Worm (Caenorhabditis elegans) whole organism, L4 larva: ENCODE results near the gene tag-89.
A peak's percentile ranks its signal among the peaks of the same experiment; 100 is the strongest.

Experiments used
- F10B5.3 ChIP-seq: sonication (generic microtip); optimal IDR thresholded peaks from 2 replicates; lab custom pipeline; 2016; ENCODE audit warnings: mild to moderate bottlenecking, missing genetic modification characterization, missing compliant biosample characterization
- F26F4.8 ChIP-seq: fragments of 200-800 bp; sonication (Bioruptor generic); conservative IDR thresholded peaks from 2 replicates; pipeline ENCODE4 v1.3.6; 2022; ENCODE audit warnings: missing genetic modification characterization, missing compliant biosample characterization
- F44E2.7 ChIP-seq: fragments of 200-800 bp; sonication (Bioruptor generic); IDR thresholded peaks from 2 replicates; pipeline ENCODE4 v2.1.2; 2022; ENCODE audit warnings: missing genetic modification characterization, missing compliant biosample characterization
- Y105C5A.15 ChIP-seq: fragments of 200-800 bp; sonication (Bioruptor generic); IDR thresholded peaks from 2 replicates; pipeline ENCODE4 v1.3.6; 2022; ENCODE audit warnings: missing genetic modification characterization, missing compliant biosample characterization
- Y48G9A.11 ChIP-seq: fragments of 200-800 bp; sonication (Bioruptor generic); IDR thresholded peaks from 2 replicates; pipeline ENCODE4 v1.3.6; 2022; ENCODE audit warnings: missing genetic modification reagents, missing genetic modification characterization, missing compliant biosample characterization
- ZK337.2 ChIP-seq: fragments of 200-800 bp; sonication (Bioruptor generic); IDR thresholded peaks from 2 replicates; pipeline ENCODE4 v1.3.6; 2022; ENCODE audit warnings: missing genetic modification reagents, missing genetic modification characterization, missing compliant biosample characterization
- ZK546.5 ChIP-seq, 2 experiments: sonication (generic microtip); optimal IDR thresholded peaks; 2 replicates each; lab custom pipeline; 2017; ENCODE audit warnings: missing biosample characterization in 2 of 2, missing genetic modification characterization in 2 of 2
- aha-1 ChIP-seq: fragments of 150-350 bp; peaks from one replicate; lab custom pipeline; 2014; ENCODE audit warnings: missing biosample characterization, missing genetic modification characterization
- arid-1 ChIP-seq: fragments of 200-800 bp; sonication (Bioruptor generic); conservative IDR thresholded peaks from 2 replicates; pipeline ENCODE4 v1.3.6; 2022; ENCODE audit warnings: missing genetic modification reagents, missing genetic modification characterization, missing compliant biosample characterization
- attf-4 ChIP-seq: sonication (generic microtip); optimal IDR thresholded peaks from 3 replicates; lab custom pipeline; 2017; ENCODE audit warnings: missing biosample characterization, missing genetic modification characterization
- ceh-28 ChIP-seq: fragments of 150-350 bp; optimal IDR thresholded peaks from 2 replicates; lab custom pipeline; 2014; ENCODE audit warnings: missing biosample characterization, missing genetic modification reagents, missing genetic modification characterization
- ces-1 ChIP-seq: fragments of 150-350 bp; sonication (generic microtip); optimal IDR thresholded peaks from 4 replicates; lab custom pipeline; 2014; ENCODE audit warnings: missing biosample characterization, missing genetic modification reagents, missing genetic modification characterization
- cey-2 ChIP-seq: sonication (generic microtip); optimal IDR thresholded peaks from 3 replicates; lab custom pipeline; 2017; ENCODE audit warnings: missing genetic modification characterization, mild to moderate bottlenecking, missing compliant biosample characterization, antibody characterized with exemption, borderline replicate concordance; ENCODE audit not compliant: insufficient read depth
- ctbp-1 ChIP-seq: fragments of 200-800 bp; sonication (Bioruptor generic); IDR thresholded peaks from 2 replicates; pipeline ENCODE4 v1.3.6; 2022; ENCODE audit warnings: missing genetic modification reagents, missing genetic modification characterization, missing compliant biosample characterization
- daf-16 ChIP-seq, 3 experiments: sonication (generic microtip); optimal IDR thresholded peaks; 2 replicates each; lab custom pipeline; 2016 to 2017; ENCODE audit warnings: missing genetic modification characterization in 3 of 3, missing genetic modification reagents in 3 of 3, mild to moderate bottlenecking in 2 of 3, missing compliant biosample characterization in 2 of 3, missing biosample characterization in 1 of 3, moderate library complexity in 1 of 3
- dmd-8 ChIP-seq: fragments of 200-800 bp; sonication (Bioruptor generic); IDR thresholded peaks from 2 replicates; pipeline ENCODE4 v1.3.6; 2022; ENCODE audit warnings: missing genetic modification characterization, missing compliant biosample characterization
- dpl-1 ChIP-seq: fragments of 150-350 bp; optimal IDR thresholded peaks from 2 replicates; lab custom pipeline; 2014; ENCODE audit warnings: missing biosample characterization, missing genetic modification reagents, missing genetic modification characterization
- duxl-1 ChIP-seq: sonication (generic microtip); optimal IDR thresholded peaks from 2 replicates; lab custom pipeline; 2016; ENCODE audit warnings: mild to moderate bottlenecking, missing genetic modification characterization, moderate library complexity, missing compliant biosample characterization; ENCODE audit not compliant: poor library complexity
- dve-1 ChIP-seq: sonication (generic microtip); optimal IDR thresholded peaks from 2 replicates; lab custom pipeline; 2017; ENCODE audit warnings: antibody characterized with exemption, mild to moderate bottlenecking, missing genetic modification characterization, missing compliant biosample characterization; ENCODE audit not compliant: insufficient read depth
- egl-27 ChIP-seq: sonication (generic microtip); optimal IDR thresholded peaks from 3 replicates; lab custom pipeline; 2017; ENCODE audit warnings: missing biosample characterization, missing genetic modification reagents, missing genetic modification characterization
- egl-43 ChIP-seq: fragments of 200-800 bp; sonication (Bioruptor generic); IDR thresholded peaks from 2 replicates; pipeline ENCODE4 v1.3.6; 2022; ENCODE audit warnings: missing genetic modification reagents, missing genetic modification characterization, missing compliant biosample characterization
- gei-8 ChIP-seq: fragments of 200-800 bp; sonication (Bioruptor generic); optimal IDR thresholded peaks from 2 replicates; lab custom pipeline; 2018; ENCODE audit warnings: mild to moderate bottlenecking, missing genetic modification characterization, missing compliant biosample characterization
- hif-1 ChIP-seq, 2 experiments: sonication (generic microtip); optimal IDR thresholded peaks; 2 replicates each; lab custom pipeline; 2016 to 2017; ENCODE audit warnings: missing compliant biosample characterization in 2 of 2, missing genetic modification characterization in 2 of 2, missing genetic modification reagents in 2 of 2, missing genotype in 2 of 2, mild to moderate bottlenecking in 1 of 2
- hlh-11 ChIP-seq: fragments of 200-800 bp; sonication (Bioruptor generic); optimal IDR thresholded peaks from 2 replicates; lab custom pipeline; 2018; ENCODE audit warnings: mild to moderate bottlenecking, missing genetic modification characterization, missing compliant biosample characterization
- hlh-30 ChIP-seq: sonication (generic microtip); optimal IDR thresholded peaks from 2 replicates; lab custom pipeline; 2017; ENCODE audit warnings: antibody characterized with exemption, mild to moderate bottlenecking, missing genetic modification characterization, missing compliant biosample characterization; ENCODE audit not compliant: insufficient read depth
- hmg-1.1 ChIP-seq: fragments of 200-800 bp; sonication (Bioruptor generic); IDR thresholded peaks from 2 replicates; pipeline ENCODE4 v1.3.6; 2022; ENCODE audit warnings: missing genetic modification reagents, missing genetic modification characterization, missing compliant biosample characterization
- lim-7 ChIP-seq: fragments of 200-800 bp; sonication (Bioruptor generic); IDR thresholded peaks from 2 replicates; pipeline ENCODE4 v1.3.6; 2022; ENCODE audit warnings: missing genetic modification characterization, missing compliant biosample characterization
- lin-1 ChIP-seq: fragments of 200-800 bp; sonication (Bioruptor generic); IDR thresholded peaks from 2 replicates; pipeline ENCODE4 v1.3.6; 2022; ENCODE audit warnings: missing genetic modification reagents, missing genetic modification characterization, missing compliant biosample characterization
- lin-29 ChIP-seq: fragments of 200-800 bp; sonication (Bioruptor generic); IDR thresholded peaks from 2 replicates; pipeline ENCODE4 v1.3.6; 2022; ENCODE audit warnings: missing genetic modification reagents, missing genetic modification characterization, missing compliant biosample characterization
- lsy-2 ChIP-seq, 2 experiments: fragments of 150-350 bp in 1 of 2; sonication (generic microtip) in 1 of 2; optimal IDR thresholded peaks; 2 replicates each; lab custom pipeline; 2014 to 2017; ENCODE audit warnings: missing biosample characterization in 2 of 2, missing genetic modification characterization in 2 of 2
- mdt-29 ChIP-seq: fragments of 200-800 bp; sonication (Bioruptor generic); IDR thresholded peaks from 2 replicates; pipeline ENCODE4 v1.3.6; 2022; ENCODE audit warnings: missing genetic modification reagents, missing genetic modification characterization, missing compliant biosample characterization
- mep-1 ChIP-seq: fragments of 150-350 bp; sonication (generic microtip); optimal IDR thresholded peaks from 3 replicates; lab custom pipeline; 2014; ENCODE audit warnings: missing biosample characterization, missing genetic modification characterization
- mes-2 ChIP-seq: sonication (generic microtip); optimal IDR thresholded peaks from 2 replicates; lab custom pipeline; 2016; ENCODE audit warnings: missing genotype, mild to moderate bottlenecking, missing genetic modification characterization, missing compliant biosample characterization; ENCODE audit not compliant: poor library complexity, severe bottlenecking
- nhr-111 ChIP-seq: fragments of 200-800 bp; sonication (Bioruptor generic); optimal IDR thresholded peaks from 2 replicates; lab custom pipeline; 2018; ENCODE audit warnings: mild to moderate bottlenecking, missing genetic modification characterization, missing compliant biosample characterization
- nhr-28 ChIP-seq: fragments of 150-350 bp; optimal IDR thresholded peaks from 2 replicates; lab custom pipeline; 2014; ENCODE audit warnings: missing biosample characterization, missing genetic modification characterization
- nhr-41 ChIP-seq: fragments of 200-800 bp; sonication (Bioruptor generic); IDR thresholded peaks from 2 replicates; pipeline ENCODE4 v1.3.6; 2022; ENCODE audit warnings: missing genetic modification reagents, missing genetic modification characterization, missing compliant biosample characterization
- nhr-48 ChIP-seq: sonication (generic microtip); optimal IDR thresholded peaks from 2 replicates; lab custom pipeline; 2016; ENCODE audit warnings: mild to moderate bottlenecking, missing genetic modification characterization, missing compliant biosample characterization
- pqm-1 ChIP-seq: sonication (generic microtip); optimal IDR thresholded peaks from 2 replicates; lab custom pipeline; 2017; ENCODE audit warnings: missing biosample characterization, missing genetic modification characterization
- rbr-2 ChIP-seq: sonication (generic microtip); optimal IDR thresholded peaks from 2 replicates; lab custom pipeline; 2016; ENCODE audit warnings: missing genotype, missing genetic modification characterization, missing compliant biosample characterization
- snpc-4 ChIP-seq: fragments of 150-350 bp; optimal IDR thresholded peaks from 2 replicates; lab custom pipeline; 2014; ENCODE audit warnings: missing biosample characterization, missing genetic modification characterization
- spr-3 ChIP-seq: fragments of 200-800 bp; sonication (Bioruptor generic); optimal IDR thresholded peaks from 2 replicates; lab custom pipeline; 2018; ENCODE audit warnings: mild to moderate bottlenecking, missing genetic modification characterization, missing compliant biosample characterization
- tra-1 ChIP-seq: fragments of 200-800 bp; sonication (Bioruptor generic); IDR thresholded peaks from 2 replicates; pipeline ENCODE4 v1.3.6; 2022; ENCODE audit warnings: missing genetic modification reagents, missing genetic modification characterization, missing compliant biosample characterization
- vab-7 ChIP-seq: fragments of 200-800 bp; sonication (Bioruptor generic); IDR thresholded peaks from 2 replicates; pipeline ENCODE4 v1.3.6; 2022; ENCODE audit warnings: missing genetic modification reagents, missing genetic modification characterization, missing compliant biosample characterization
- zip-2 ChIP-seq: fragments of 150-350 bp; optimal IDR thresholded peaks from 2 replicates; lab custom pipeline; 2014; ENCODE audit warnings: missing biosample characterization, missing genetic modification characterization

tag-89 gene

DNA sequence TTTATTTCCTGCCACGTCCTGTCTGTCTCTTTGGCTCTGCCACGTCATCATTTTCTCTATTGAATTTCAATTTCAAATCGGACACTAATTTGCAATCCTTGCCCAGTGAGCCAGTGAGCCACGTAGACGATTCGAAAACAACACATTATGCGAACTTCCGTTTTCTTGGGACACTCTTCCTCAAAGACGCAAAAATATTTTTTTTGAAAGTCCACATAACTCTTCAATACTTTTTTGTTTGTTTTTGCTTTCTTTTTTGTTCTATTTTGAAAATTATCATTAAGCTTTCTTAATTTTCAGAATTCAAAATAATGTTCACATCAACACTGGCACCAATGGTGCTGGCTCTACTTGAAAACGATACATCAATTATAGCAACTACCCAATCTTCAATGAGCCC, at the start of gene tag-89:
tag-89 (plus strand) TSS at position 301 of the 400 bp plus-strand sequence.
- TF ChIP-seq gei-8 (GFP tag; lab: Kevin White, UChicago) (no peak), aha-1 (no peak), ces-1 (GFP tag; lab: Kevin White, UChicago) (no peak), nhr-28 (tag; lab: Kevin White, UChicago) (no peak), cey-2 (tag; lab: Kevin White, UChicago) (no peak), tra-1 (GFP tag; lab: Robert Waterston, UW) (no peak), F44E2.7 (GFP tag; lab: Robert Waterston, UW) (no peak), lim-7 (no peak), Y48G9A.11 (GFP tag; lab: Robert Waterston, UW) (no peak), egl-43 (no peak), nhr-111 (GFP tag; lab: Kevin White, UChicago) (no peak), hlh-11 (no peak), spr-3 (no peak), attf-4 (tag; lab: Kevin White, UChicago) (no peak), F10B5.3 (tag; lab: Kevin White, UChicago) (no peak), ZK337.2 (no peak)

DNA sequence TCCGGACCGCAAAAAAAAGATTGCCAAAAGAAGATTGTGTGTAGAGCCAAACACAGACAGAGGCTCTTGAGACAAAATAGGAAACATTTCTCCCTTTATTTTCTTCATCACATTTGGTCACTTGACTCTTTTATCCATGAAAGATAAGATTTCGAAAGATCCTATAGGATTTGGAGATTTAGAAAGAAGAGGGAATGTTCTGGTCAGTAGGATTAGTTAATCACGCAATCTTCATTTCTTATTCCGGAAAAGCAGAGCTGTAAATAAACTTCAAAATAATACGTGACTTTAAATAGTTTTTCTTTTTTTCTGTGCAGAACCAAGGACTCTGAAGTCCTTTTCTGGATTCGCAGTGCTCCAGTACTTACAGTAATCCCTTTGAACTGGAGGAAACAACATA, 47.1 kb upstream of the tag-89 start:
- TF ChIP-seq nhr-48 (tag; lab: Kevin White, UChicago) (no peak), hlh-30 (tag; lab: Kevin White, UChicago) (peak; percentile 17), ceh-28 (tag; lab: Kevin White, UChicago) (no peak)
- TF ChIP-seq, all 104 proteins: peak for 1

ce11 chrIV:11348822-11349221, 45.5 kb upstream of the tag-89 start:
- TF ChIP-seq nhr-111 (GFP tag; lab: Kevin White, UChicago), result no peak
- no peak for TF ChIP-seq hlh-30 (tag; lab: Kevin White, UChicago)
- no peak for TF ChIP-seq mes-2 (tag; lab: Kevin White, UChicago)
- TF ChIP-seq hlh-11, result no peak
- 0 out of 2 replicates have a peak, but pooled peaks have one; percentile 25 for TF ChIP-seq hmg-1.1
- no peak for TF ChIP-seq dmd-8 (GFP tag; lab: Robert Waterston, UW)
- no peak for TF ChIP-seq snpc-4 (tag; lab: Kevin White, UChicago)
- peak in 1 of 2 experiments; percentile 31 for TF ChIP-seq daf-16 (GFP tag; optimal IDR thresholded peaks at IDR 0.05; lab: Kevin White, UChicago)
- TF ChIP-seq daf-16 (tag; optimal IDR thresholded peaks at IDR 0.05; lab: Kevin White, UChicago), result no peak
- TF ChIP-seq vab-7 (GFP tag; lab: Robert Waterston, UW), result no peak
- TF ChIP-seq hif-1 (tag; optimal IDR thresholded peaks at IDR 0.05; lab: Kevin White, UChicago), result peak in 1 of 2 experiments; percentile 51
- no peak for TF ChIP-seq dpl-1 (GFP tag; lab: Kevin White, UChicago)
- TF ChIP-seq cey-2 (tag; lab: Kevin White, UChicago), result no peak
- TF ChIP-seq dve-1 (tag; lab: Kevin White, UChicago), result no peak
- peak in 1 of 2 experiments; percentile 27 for TF ChIP-seq lsy-2 (tag; optimal IDR thresholded peaks at IDR 0.05; lab: Kevin White, UChicago)
- no peak for TF ChIP-seq Y105C5A.15 (GFP tag; lab: Robert Waterston, UW)
- no peak for TF ChIP-seq mep-1

DNA sequence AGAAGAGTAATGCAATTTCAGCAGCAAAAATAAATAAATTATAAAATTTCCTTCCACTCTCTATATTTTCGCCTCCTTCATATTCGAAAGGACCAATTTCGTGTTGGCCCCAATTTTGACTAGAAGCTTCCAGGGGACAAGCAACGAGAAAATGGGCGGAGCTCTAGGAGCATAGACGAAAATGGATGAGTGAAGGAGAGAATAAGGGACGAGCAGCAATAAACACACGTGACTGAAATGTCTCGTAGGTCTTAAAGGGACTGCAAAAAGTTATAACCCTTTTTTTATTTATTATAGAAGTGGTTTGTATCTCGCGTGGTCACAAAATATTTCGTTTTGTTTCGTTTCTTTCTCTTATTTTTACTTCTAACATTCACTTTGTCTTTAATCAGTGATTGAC, 44.6 kb upstream of the tag-89 start:
- TF ChIP-seq ctbp-1 (GFP tag; lab: Robert Waterston, UW), result 0 out of 2 replicates have a peak, but pooled peaks have one; percentile 33
- peak; percentile 45 for TF ChIP-seq mep-1
- TF ChIP-seq nhr-41 (GFP tag; lab: Robert Waterston, UW), result no peak
- no peak for TF ChIP-seq Y48G9A.11 (GFP tag; lab: Robert Waterston, UW)
- no peak for TF ChIP-seq egl-27 (tag; lab: Kevin White, UChicago)
- TF ChIP-seq lin-1 (GFP tag; lab: Robert Waterston, UW), result no peak
- TF ChIP-seq mdt-29 (GFP tag; lab: Robert Waterston, UW), result no peak
- TF ChIP-seq dpl-1 (GFP tag; lab: Kevin White, UChicago), result no peak
- TF ChIP-seq arid-1, result no peak
- TF ChIP-seq F26F4.8 (GFP tag; lab: Robert Waterston, UW), result no peak
- TF ChIP-seq ZK546.5 (tag; optimal IDR thresholded peaks at IDR 0.05; lab: Kevin White, UChicago), result no peak
- no peak for TF ChIP-seq tra-1 (GFP tag; lab: Robert Waterston, UW)
- no peak for TF ChIP-seq dve-1 (tag; lab: Kevin White, UChicago)
- no peak for TF ChIP-seq pqm-1
- TF ChIP-seq zip-2 (tag; lab: Kevin White, UChicago), result no peak
- no peak for TF ChIP-seq hif-1 (tag; optimal IDR thresholded peaks at IDR 0.05; lab: Kevin White, UChicago)
- TF ChIP-seq duxl-1 (tag; lab: Kevin White, UChicago), result no peak
- no peak for TF ChIP-seq dmd-8 (GFP tag; lab: Robert Waterston, UW)
- no peak for TF ChIP-seq lin-29 (GFP tag; lab: Robert Waterston, UW)
- TF ChIP-seq rbr-2 (tag; lab: Kevin White, UChicago), result peak; percentile 20
